Fruit fly (Drosophila melanogaster): ENCODE results near the gene mRpS31.

mRpS31 gene

DNA sequence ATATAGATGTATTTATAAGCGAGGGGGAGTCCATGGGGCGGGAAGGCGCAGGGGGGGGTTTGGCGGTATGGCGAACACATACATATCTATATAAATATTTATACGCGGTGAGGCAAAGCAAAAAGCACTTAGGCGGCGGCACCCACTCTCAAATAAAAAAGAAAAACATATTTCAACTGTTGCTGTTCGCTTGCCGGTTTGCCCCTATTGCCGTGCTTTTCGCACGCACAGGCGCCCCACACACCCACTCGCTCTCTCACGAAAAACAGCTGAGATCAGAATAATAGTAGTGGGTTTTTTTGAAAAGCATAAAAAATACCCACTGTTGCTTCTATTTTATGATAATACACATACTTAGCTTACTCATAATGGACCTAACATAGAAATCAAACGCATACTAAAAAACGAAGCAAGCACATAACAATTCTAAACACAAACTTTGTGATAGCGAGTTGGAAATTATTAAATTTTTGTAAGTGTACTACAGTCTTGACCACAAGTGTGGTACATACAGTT lies 3.8 kb upstream of the mRpS31 start (continued):
- peak; percentile 70 for TF ChIP-seq OdsH (GFP tag; optimal IDR thresholded peaks at IDR 0.05)
- peak; percentile 50 for TF ChIP-seq Hr39 (GFP tag; optimal IDR thresholded peaks at IDR 0.05)
- TF ChIP-seq salr (GFP tag; optimal IDR thresholded peaks at IDR 0.05) = peak in 1 of 2 experiments; percentile 60
- no peak for TF ChIP-seq dsx (GFP tag; optimal IDR thresholded peaks at IDR 0.05; ENCODE audit: poor library complexity, severe bottlenecking)
- TF ChIP-seq Smox (GFP tag; optimal IDR thresholded peaks at IDR 0.05) = peak; percentile 45
- no peak for TF ChIP-seq CG6854 (GFP tag; optimal IDR thresholded peaks at IDR 0.05)
- TF ChIP-seq Sox15 (GFP tag; optimal IDR thresholded peaks at IDR 0.05) = peak; percentile 23
- peak; percentile 50 for TF ChIP-seq CG31627 (GFP tag; optimal IDR thresholded peaks at IDR 0.05)
- TF ChIP-seq CG11902 (GFP tag; optimal IDR thresholded peaks at IDR 0.05) = no peak
- peak; percentile 61 for TF ChIP-seq dac (GFP tag; optimal IDR thresholded peaks at IDR 0.05)
- peak; percentile 62 for TF ChIP-seq Sox14 (GFP tag; optimal IDR thresholded peaks at IDR 0.05)
- TF ChIP-seq topi (GFP tag; optimal IDR thresholded peaks at IDR 0.05) = peak; percentile 16
- TF ChIP-seq CG6163 (GFP tag; IDR thresholded peaks at IDR 0.05) = no peak; the same call in 2 of the 3 replicates
- peak; percentile 88 for TF ChIP-seq CG6276 (GFP tag; optimal IDR thresholded peaks at IDR 0.05)
- TF ChIP-seq achi (GFP tag; optimal IDR thresholded peaks at IDR 0.05) = peak; percentile 67
- peak; percentile 74 for TF ChIP-seq svp (GFP tag)
- peak; percentile 73 for TF ChIP-seq net (GFP tag; optimal IDR thresholded peaks at IDR 0.05)
- TF ChIP-seq CG4318 (GFP tag; optimal IDR thresholded peaks at IDR 0.05) = peak; percentile 61
- peak; percentile 37 for TF ChIP-seq CG6792 (GFP tag; optimal IDR thresholded peaks at IDR 0.05)
- peak; percentile 32 for TF ChIP-seq lz (GFP tag; optimal IDR thresholded peaks at IDR 0.05)
- TF ChIP-seq ss (GFP tag; optimal IDR thresholded peaks at IDR 0.05) = no peak
- peak; percentile 78 for TF ChIP-seq CG11294 (GFP tag; IDR thresholded peaks at IDR 0.05)
- no peak for TF ChIP-seq CG8632 (GFP tag; optimal IDR thresholded peaks at IDR 0.05)
- TF ChIP-seq CG32006 (GFP tag; optimal IDR thresholded peaks at IDR 0.05) = peak; percentile 91
- peak; percentile 23 for TF ChIP-seq CG10631 (GFP tag; optimal IDR thresholded peaks at IDR 0.05)
- peak; percentile 80 for TF ChIP-seq pdm3 (GFP tag; optimal IDR thresholded peaks at IDR 0.05)

DNA sequence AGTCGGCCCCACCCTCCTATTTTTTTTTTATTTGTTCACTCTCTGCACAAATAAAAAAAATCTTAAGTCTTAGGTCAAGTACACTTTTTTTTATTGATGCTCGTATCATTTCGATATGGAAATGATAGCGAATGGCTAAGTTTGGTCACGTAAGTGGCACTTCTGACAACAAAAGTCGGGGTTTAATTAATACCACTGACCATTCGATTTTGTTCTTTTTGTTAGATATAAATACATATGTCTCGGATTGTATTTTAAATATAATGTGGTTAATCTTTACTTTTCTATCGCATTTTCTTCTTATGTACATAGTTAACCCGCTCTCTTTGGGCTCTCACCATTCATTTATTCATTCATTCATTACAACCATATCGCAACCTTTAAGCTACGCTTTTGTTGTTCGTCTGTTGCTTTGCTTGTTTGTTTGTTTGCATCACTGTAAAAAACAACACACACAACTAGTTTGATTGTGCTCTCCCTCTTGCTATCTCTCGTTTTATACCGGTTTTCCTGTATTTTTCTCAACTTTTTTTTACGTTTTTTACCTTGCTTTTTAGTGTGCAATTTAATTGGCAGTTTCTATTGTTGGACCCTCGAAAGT lies 2.8 kb upstream of the mRpS31 start:
- TF ChIP-seq Lpt (GFP tag; optimal IDR thresholded peaks at IDR 0.05) (peak; percentile 30), lz (GFP tag; optimal IDR thresholded peaks at IDR 0.05) (no peak), CG15336 (GFP tag; IDR thresholded peaks at IDR 0.05) (peak; percentile 71), Eip78C (GFP tag) (peak; percentile 86), CG6792 (GFP tag; optimal IDR thresholded peaks at IDR 0.05) (no peak), CG7368 (GFP tag; optimal IDR thresholded peaks at IDR 0.05) (no peak), vri (GFP tag; optimal IDR thresholded peaks at IDR 0.05) (no peak), CG3919 (GFP tag; optimal IDR thresholded peaks at IDR 0.05) (peak; percentile 10), Sox14 (GFP tag; optimal IDR thresholded peaks at IDR 0.05) (peak; percentile 20), esn (GFP tag; optimal IDR thresholded peaks at IDR 0.05) (no peak), ss (GFP tag; optimal IDR thresholded peaks at IDR 0.05) (peak; percentile 76 to 80), Hr38 (GFP tag; optimal IDR thresholded peaks at IDR 0.05) (no peak), fd85E (GFP tag; optimal IDR thresholded peaks at IDR 0.05) (no peak), CG3032 (tag; optimal IDR thresholded peaks at IDR 0.05) (peak; percentile 8), CG34406 (GFP tag; optimal IDR thresholded peaks at IDR 0.05) (no peak), OdsH (GFP tag; optimal IDR thresholded peaks at IDR 0.05) (peak; percentile 48), acj6 (GFP tag; optimal IDR thresholded peaks at IDR 0.05) (no peak), CG11294 (GFP tag; IDR thresholded peaks at IDR 0.05) (no peak), CG6163 (GFP tag; IDR thresholded peaks at IDR 0.05) (peak; percentile 46; the same call in 2 of the 3 replicates), Gug (GFP tag; IDR thresholded peaks at IDR 0.05) (0 out of 2 replicates have a peak, but pooled peaks have one; percentile 30), CG8632 (GFP tag; optimal IDR thresholded peaks at IDR 0.05) (no peak), Hr4 (GFP tag; optimal IDR thresholded peaks at IDR 0.05) (peak; percentile 82), Hr39 (GFP tag; optimal IDR thresholded peaks at IDR 0.05) (no peak), CG6854 (GFP tag; optimal IDR thresholded peaks at IDR 0.05) (no peak), CG10669 (GFP tag; optimal IDR thresholded peaks at IDR 0.05) (peak; percentile 24), Sox102F (GFP tag; optimal IDR thresholded peaks at IDR 0.05) (no peak), salr (GFP tag; optimal IDR thresholded peaks at IDR 0.05) (peak in 1 of 2 experiments; percentile 3), CG4318 (GFP tag; optimal IDR thresholded peaks at IDR 0.05) (no peak), CG6276 (GFP tag; optimal IDR thresholded peaks at IDR 0.05) (peak; percentile 89), pdm3 (GFP tag; optimal IDR thresholded peaks at IDR 0.05) (peak; percentile 37), net (GFP tag; optimal IDR thresholded peaks at IDR 0.05) (peak; percentile 15), CG1621 (tag; optimal IDR thresholded peaks at IDR 0.05) (no peak), CG31627 (GFP tag; optimal IDR thresholded peaks at IDR 0.05) (no peak), svp (GFP tag) (peak; percentile 48), achi (GFP tag; optimal IDR thresholded peaks at IDR 0.05) (peak; percentile 12), CG8319 (GFP tag; optimal IDR thresholded peaks at IDR 0.05) (no peak), CG16779 (tag; optimal IDR thresholded peaks at IDR 0.05) (peak; percentile 66), Ets21C (GFP tag; optimal IDR thresholded peaks at IDR 0.05) (no peak), fd59A (GFP tag; optimal IDR thresholded peaks at IDR 0.05) (no peak)

All from whole organism, prepupa.